Worm (Caenorhabditis elegans) whole organism, L2 larva: ENCODE results near the gene sod-5.

ENCODE experiments used
- F13H6.1 ChIP-seq: sonication (generic microtip); optimal IDR thresholded peaks from 2 replicates; lab custom pipeline; 2016; ENCODE audit warnings: missing genetic modification characterization, missing compliant biosample characterization
- ZK546.5 ChIP-seq: sonication (generic microtip); optimal IDR thresholded peaks from 2 replicates; lab custom pipeline; 2017; ENCODE audit warnings: missing biosample characterization, missing genetic modification characterization
- alr-1 ChIP-seq: fragments of 150-350 bp; optimal IDR thresholded peaks from 2 replicates; lab custom pipeline; 2014; ENCODE audit warnings: missing biosample characterization, missing genetic modification characterization
- aly-2 ChIP-seq: fragments of 150-350 bp; optimal IDR thresholded peaks from 2 replicates; lab custom pipeline; 2014; ENCODE audit warnings: missing biosample characterization, missing genetic modification characterization
- ama-1 ChIP-seq: fragments of 150-350 bp; optimal IDR thresholded peaks from 2 replicates; lab custom pipeline; 2018; ENCODE audit warnings: inconsistent platforms
- lin-13 ChIP-seq: fragments of 150-350 bp; optimal IDR thresholded peaks from 2 replicates; lab custom pipeline; 2014; ENCODE audit warnings: missing biosample characterization, missing genetic modification reagents, missing genetic modification characterization
- lin-39 ChIP-seq: fragments of 150-350 bp; optimal IDR thresholded peaks from 2 replicates; lab custom pipeline; 2014; ENCODE audit warnings: missing biosample characterization, missing genetic modification reagents, missing genetic modification characterization
- mab-5 ChIP-seq: fragments of 150-350 bp; optimal IDR thresholded peaks from 2 replicates; lab custom pipeline; 2014; ENCODE audit warnings: missing biosample characterization, missing genetic modification characterization
- nhr-237 ChIP-seq: fragments of 150-350 bp; optimal IDR thresholded peaks from 2 replicates; lab custom pipeline; 2014; ENCODE audit warnings: missing biosample characterization, missing genetic modification characterization
- nhr-77 ChIP-seq: fragments of 150-350 bp; optimal IDR thresholded peaks from 2 replicates; lab custom pipeline; 2014; ENCODE audit warnings: missing biosample characterization, missing genetic modification characterization

- TF ChIP-seq alr-1 (tag; lab: Kevin White, UChicago) (no peak), aly-2 (tag; lab: Kevin White, UChicago) (no peak), lin-39 (tag; lab: Kevin White, UChicago) (no peak), nhr-237 (no peak), ama-1 (no peak), F13H6.1 (no peak), nhr-77 (tag; lab: Kevin White, UChicago) (no peak), mab-5 (no peak), lin-13 (no peak), ZK546.5 (tag; lab: Kevin White, UChicago) (no peak)
These were observed 24.8 kb upstream of the sod-5 start, which contains the start of gene mlt-7 for ce11 chrII:4392526-4393057.
